Fruit fly (Drosophila melanogaster) whole organism, embryonic: ENCODE measurements around the gene Tti1.

Experiments used
- Antp ChIP-seq: fragments of 200-800 bp; sonication (Bioruptor generic); optimal IDR thresholded peaks from 3 replicates; lab custom pipeline; 2016; ENCODE audit warnings: missing biosample characterization, missing genetic modification characterization
- Bgb ChIP-seq: fragments of 200-800 bp; sonication (Bioruptor generic); IDR thresholded peaks from 2 replicates; pipeline ENCODE4 v1.3.6; 2022; ENCODE audit warnings: missing biosample characterization, missing genetic modification characterization; ENCODE audit not compliant: partially characterized antibody
- CG12219 ChIP-seq: fragments of 200-800 bp; sonication (Bioruptor generic); optimal IDR thresholded peaks from 3 replicates; lab custom pipeline; 2018; ENCODE audit warnings: missing biosample characterization, mild to moderate bottlenecking, missing genetic modification characterization
- CG15514 ChIP-seq: fragments of 200-800 bp; sonication (Bioruptor generic); optimal IDR thresholded peaks from 3 replicates; lab custom pipeline; 2017; ENCODE audit warnings: missing biosample characterization, missing genetic modification characterization, mild to moderate bottlenecking, moderate library complexity, missing genetic modification reagents
- CG17186 ChIP-seq: fragments of 200-800 bp; sonication (Bioruptor generic); optimal IDR thresholded peaks from 3 replicates; lab custom pipeline; 2017; ENCODE audit warnings: missing biosample characterization, missing genetic modification reagents, missing genetic modification characterization
- CG1832 ChIP-seq: fragments of 200-800 bp; sonication (Bioruptor generic); optimal IDR thresholded peaks from 2 replicates; lab custom pipeline; 2017; ENCODE audit warnings: missing biosample characterization, mild to moderate bottlenecking, missing genetic modification characterization, inconsistent platforms
- CG31441 ChIP-seq: fragments of 200-800 bp; sonication (Bioruptor generic); IDR thresholded peaks from 2 replicates; pipeline ENCODE4 v1.3.6; 2022; ENCODE audit warnings: missing biosample characterization, missing genetic modification characterization
- CG3163 ChIP-seq: fragments of 200-800 bp; sonication (Bioruptor generic); optimal IDR thresholded peaks from 3 replicates; lab custom pipeline; 2016; ENCODE audit warnings: missing biosample characterization, missing genetic modification characterization
- CG32532 ChIP-seq: fragments of 200-800 bp; sonication (Bioruptor generic); IDR thresholded peaks from 2 replicates; pipeline ENCODE4 v1.3.6; 2022; ENCODE audit warnings: missing biosample characterization, missing genetic modification characterization
- CG4328 ChIP-seq: fragments of 200-800 bp; sonication (Bioruptor generic); optimal IDR thresholded peaks from 3 replicates; lab custom pipeline; 2017; ENCODE audit warnings: missing biosample characterization, missing genetic modification reagents, missing genetic modification characterization
- CG4707 ChIP-seq: fragments of 200-800 bp; sonication (Bioruptor generic); optimal IDR thresholded peaks from 2 replicates; lab custom pipeline; 2018; ENCODE audit warnings: missing biosample characterization, mild to moderate bottlenecking, missing genetic modification characterization, moderate library complexity
- CG6272 ChIP-seq: fragments of 200-800 bp; sonication (Bioruptor generic); IDR thresholded peaks from 2 replicates; pipeline ENCODE4 v1.3.6; 2022; ENCODE audit warnings: missing biosample characterization, missing genetic modification characterization
- CG6683 ChIP-seq: fragments of 200-800 bp; sonication (Bioruptor generic); optimal IDR thresholded peaks from 2 replicates; lab custom pipeline; 2017; ENCODE audit warnings: missing biosample characterization, mild to moderate bottlenecking, missing genetic modification characterization, missing genetic modification reagents
- CG7372 ChIP-seq: fragments of 200-800 bp; sonication (Bioruptor generic); IDR thresholded peaks from 2 replicates; pipeline ENCODE4 v1.3.6; 2022; ENCODE audit warnings: missing biosample characterization, missing genetic modification characterization
- CG7786 ChIP-seq: fragments of 200-800 bp; sonication (Bioruptor generic); optimal IDR thresholded peaks from 2 replicates; lab custom pipeline; 2016; ENCODE audit warnings: missing biosample characterization, missing genetic modification characterization
- CG7987 ChIP-seq: fragments of 200-800 bp; sonication (Bioruptor generic); optimal IDR thresholded peaks from 2 replicates; lab custom pipeline; 2018; ENCODE audit warnings: missing biosample characterization, mild to moderate bottlenecking, missing genetic modification characterization, moderate library complexity
- CG8290 ChIP-seq, 3 experiments: fragments of 200-800 bp; sonication (Bioruptor generic); optimal IDR thresholded peaks; 2 replicates each; lab custom pipeline; 2016 to 2019; ENCODE audit warnings: missing biosample characterization in 3 of 3, missing genetic modification characterization in 3 of 3, mild to moderate bottlenecking in 2 of 3, moderate library complexity in 1 of 3
- CG8765 ChIP-seq: fragments of 200-800 bp; sonication (Bioruptor generic); IDR thresholded peaks from 2 replicates; pipeline ENCODE4 v1.3.6; 2022; ENCODE audit warnings: missing biosample characterization, missing genetic modification characterization
- CG9876 ChIP-seq: fragments of 200-800 bp; sonication (Bioruptor generic); optimal IDR thresholded peaks from 2 replicates; lab custom pipeline; 2016; ENCODE audit warnings: missing biosample characterization, missing genetic modification characterization
- Deaf1 ChIP-seq: fragments of 200-800 bp; optimal IDR thresholded peaks from 3 replicates; lab custom pipeline; 2019; ENCODE audit warnings: missing biosample characterization, mild to moderate bottlenecking, missing genetic modification characterization, moderate library complexity
- Dp ChIP-seq: fragments of 200-800 bp; sonication (Bioruptor generic); optimal IDR thresholded peaks from 2 replicates; lab custom pipeline; 2018; ENCODE audit warnings: missing biosample characterization, mild to moderate bottlenecking, missing genetic modification characterization, moderate library complexity
- ERR ChIP-seq: fragments of 200-800 bp; sonication (Bioruptor generic); optimal IDR thresholded peaks from 2 replicates; lab custom pipeline; 2016; ENCODE audit warnings: missing biosample characterization, missing genetic modification characterization
- Fer2 ChIP-seq: fragments of 200-800 bp; sonication (Bioruptor generic); optimal IDR thresholded peaks from 2 replicates; lab custom pipeline; 2018; ENCODE audit warnings: missing biosample characterization, mild to moderate bottlenecking, missing genetic modification characterization, moderate library complexity
- Fer3 ChIP-seq: fragments of 200-800 bp; sonication (Bioruptor generic); optimal IDR thresholded peaks from 2 replicates; lab custom pipeline; 2018; ENCODE audit warnings: missing biosample characterization, mild to moderate bottlenecking, missing genetic modification characterization, moderate library complexity
- H15 ChIP-seq: fragments of 200-800 bp; sonication (Bioruptor generic); IDR thresholded peaks from 3 replicates; pipeline ENCODE4 v1.3.6; 2022; ENCODE audit warnings: missing biosample characterization, missing genetic modification characterization
- MESR4 ChIP-seq: fragments of 200-800 bp; sonication (Bioruptor generic); optimal IDR thresholded peaks from 2 replicates; lab custom pipeline; 2018; ENCODE audit warnings: missing biosample characterization, mild to moderate bottlenecking, missing genetic modification characterization, moderate library complexity
- NC2β ChIP-seq: fragments of 200-800 bp; sonication (Bioruptor generic); optimal IDR thresholded peaks from 2 replicates; lab custom pipeline; 2016; ENCODE audit warnings: missing biosample characterization, missing genetic modification characterization
- NFAT ChIP-seq: fragments of 200-800 bp; sonication (Bioruptor generic); IDR thresholded peaks from 2 replicates; pipeline ENCODE4 v1.3.6; 2022; ENCODE audit warnings: missing biosample characterization, missing genetic modification characterization
- Nf-YA ChIP-seq: fragments of 200-800 bp; sonication (Bioruptor generic); IDR thresholded peaks from 2 replicates; pipeline ENCODE4 v1.3.6; 2022; ENCODE audit warnings: missing biosample characterization, missing genetic modification characterization
- Sox102F ChIP-seq: fragments of 200-800 bp; sonication (Bioruptor generic); optimal IDR thresholded peaks from 2 replicates; lab custom pipeline; 2018; ENCODE audit warnings: missing biosample characterization, mild to moderate bottlenecking, missing genetic modification characterization, moderate library complexity
- Tbp ChIP-seq: fragments of >200 bp; optimal IDR thresholded peaks from 2 replicates; lab custom pipeline; 2018; ENCODE audit warnings: missing biosample characterization, missing genetic modification characterization
- Xbp1 ChIP-seq: fragments of 200-800 bp; sonication (Bioruptor generic); optimal IDR thresholded peaks from 3 replicates; lab custom pipeline; 2016; ENCODE audit warnings: missing biosample characterization, mild to moderate bottlenecking, missing genetic modification characterization
- ara ChIP-seq: fragments of 200-800 bp; sonication (Bioruptor generic); IDR thresholded peaks from 2 replicates; pipeline ENCODE4 v1.3.6; 2022; ENCODE audit warnings: missing biosample characterization, missing genetic modification characterization
- ash1 ChIP-seq: fragments of 200-800 bp; sonication (Bioruptor generic); optimal IDR thresholded peaks from 2 replicates; lab custom pipeline; 2018; ENCODE audit warnings: missing biosample characterization, mild to moderate bottlenecking, missing genetic modification characterization
- bowl ChIP-seq: fragments of 200-800 bp; sonication (Bioruptor generic); IDR thresholded peaks from 2 replicates; pipeline ENCODE4 v1.3.6; 2022; ENCODE audit warnings: missing biosample characterization, missing genetic modification characterization
- br ChIP-seq: fragments of >200 bp; optimal IDR thresholded peaks from 2 replicates; lab custom pipeline; 2017
- crol ChIP-seq: fragments of 200-800 bp; sonication (Bioruptor generic); IDR thresholded peaks from 2 replicates; pipeline ENCODE4 v1.3.6; 2022; ENCODE audit warnings: missing biosample characterization, missing genetic modification characterization
- cwo ChIP-seq: fragments of 200-800 bp; sonication (Bioruptor generic); optimal IDR thresholded peaks from 3 replicates; lab custom pipeline; 2017; ENCODE audit warnings: missing biosample characterization, missing genetic modification characterization, mild to moderate bottlenecking, moderate library complexity, missing genetic modification reagents
- ewg ChIP-seq: fragments of 200-800 bp; sonication (Bioruptor generic); optimal IDR thresholded peaks from 3 replicates; lab custom pipeline; 2017; ENCODE audit warnings: mild to moderate bottlenecking, missing biosample characterization, missing genetic modification reagents, missing genetic modification characterization
- gfzf ChIP-seq: fragments of 200-800 bp; sonication (Bioruptor generic); optimal IDR thresholded peaks from 2 replicates; lab custom pipeline; 2016; ENCODE audit warnings: missing biosample characterization, mild to moderate bottlenecking, missing genetic modification characterization, moderate library complexity
- jing ChIP-seq: fragments of 200-800 bp; sonication (Bioruptor generic); optimal IDR thresholded peaks from 2 replicates; lab custom pipeline; 2018; ENCODE audit warnings: missing biosample characterization, mild to moderate bottlenecking, missing genetic modification characterization
- lola ChIP-seq, 3 experiments: fragments of >200 bp in 2 of 3; fragments of 200-800 bp in 1 of 3; sonication (Bioruptor generic) in 1 of 3; optimal IDR thresholded peaks; 2 replicates each; lab custom pipeline; 2017 to 2019; ENCODE audit warnings: missing biosample characterization in 3 of 3, missing genetic modification characterization in 3 of 3, mild to moderate bottlenecking in 1 of 3, moderate library complexity in 1 of 3
- odd ChIP-seq: fragments of 200-800 bp; sonication (Bioruptor generic); optimal IDR thresholded peaks from 2 replicates; lab custom pipeline; 2017; ENCODE audit warnings: missing biosample characterization, mild to moderate bottlenecking, missing genetic modification characterization
- otp ChIP-seq: fragments of 200-800 bp; sonication (Bioruptor generic); IDR thresholded peaks from 3 replicates; pipeline ENCODE4, ENCODE4 v1.3.6; 2022; ENCODE audit warnings: missing biosample characterization, missing genetic modification characterization
- phol ChIP-seq: fragments of 200-800 bp; sonication (Bioruptor generic); optimal IDR thresholded peaks from 3 replicates; lab custom pipeline; 2018; ENCODE audit warnings: missing biosample characterization, mild to moderate bottlenecking, missing genetic modification characterization, moderate library complexity
- pzg ChIP-seq: fragments of 200-800 bp; sonication (Bioruptor generic); optimal IDR thresholded peaks from 3 replicates; lab custom pipeline; 2018; ENCODE audit warnings: missing biosample characterization, mild to moderate bottlenecking, missing genetic modification characterization, moderate library complexity
- row ChIP-seq: fragments of 200-800 bp; sonication (Bioruptor generic); IDR thresholded peaks from 3 replicates; pipeline ENCODE4 v1.3.6; 2022; ENCODE audit warnings: missing biosample characterization, missing genetic modification characterization
- sqz ChIP-seq: fragments of 200-800 bp; sonication (Bioruptor generic); optimal IDR thresholded peaks from 3 replicates; lab custom pipeline; 2018; ENCODE audit warnings: missing biosample characterization, mild to moderate bottlenecking, missing genetic modification characterization
- trem ChIP-seq: fragments of 200-800 bp; optimal IDR thresholded peaks from 3 replicates; lab custom pipeline; 2019; ENCODE audit warnings: missing biosample characterization, mild to moderate bottlenecking, missing genetic modification characterization, moderate library complexity
- vvl ChIP-seq: fragments of 200-800 bp; sonication (Bioruptor generic); IDR thresholded peaks from 2 replicates; pipeline ENCODE4 v1.3.6; 2022; ENCODE audit warnings: missing biosample characterization, missing genetic modification characterization
- yki ChIP-seq: fragments of >200 bp; optimal IDR thresholded peaks from 3 replicates; lab custom pipeline; 2018
- zf30C ChIP-seq: fragments of 200-800 bp; sonication (Bioruptor generic); optimal IDR thresholded peaks from 3 replicates; lab custom pipeline; 2018; ENCODE audit warnings: missing biosample characterization, mild to moderate bottlenecking, missing genetic modification characterization

The Tti1 gene

dm6 chr3R:9710886-9711285 lies 43.6 kb downstream of the Tti1 start, which contains the start of the genes trbd and dmt (continued):
- TF ChIP-seq NFAT (GFP tag; lab: Robert Waterston, UW) (no peak), pzg (GFP tag; lab: Kevin White, UChicago) (peak; percentile 100), CG3163 (GFP tag; lab: Kevin White, UChicago) (peak; percentile 62), CG8765 (GFP tag; lab: Robert Waterston, UW) (no peak), Deaf1 (tag; lab: Kevin White, UChicago) (no peak), phol (peak; percentile 99), ewg (GFP tag; lab: Kevin White, UChicago) (no peak), sqz (GFP tag; lab: Kevin White, UChicago) (no peak), row (GFP tag; lab: Robert Waterston, UW) (no peak), CG7786 (GFP tag; lab: Kevin White, UChicago) (peak; percentile 62), Fer2 (no peak), Tbp (GFP tag; lab: Kevin White, UChicago) (no peak), CG15514 (GFP tag; lab: Kevin White, UChicago) (peak; percentile 92), jing (GFP tag; lab: Kevin White, UChicago) (no peak), Dp (GFP tag; lab: Kevin White, UChicago) (peak; percentile 84), Sox102F (no peak), crol (no peak), Antp (GFP tag; lab: Kevin White, UChicago) (peak; percentile 68), Xbp1 (GFP tag; lab: Kevin White, UChicago) (peak; percentile 77), CG6272 (GFP tag; lab: Robert Waterston, UW) (0 out of 2 replicates have a peak, but pooled peaks have one; percentile 38), CG4707 (GFP tag; lab: Kevin White, UChicago) (no peak), CG8290 (GFP tag; optimal IDR thresholded peaks at IDR 0.05; lab: Kevin White, UChicago) (peak; percentile 67), CG8290 (tag; optimal IDR thresholded peaks at IDR 0.05; lab: Kevin White, UChicago) (no peak), zf30C (GFP tag; lab: Kevin White, UChicago) (no peak), CG7987 (GFP tag; lab: Kevin White, UChicago) (peak; percentile 79), CG6683 (GFP tag; lab: Kevin White, UChicago) (no peak), CG12219 (GFP tag; lab: Kevin White, UChicago) (no peak), CG17186 (GFP tag; lab: Kevin White, UChicago) (peak; percentile 59), CG32532 (GFP tag; lab: Robert Waterston, UW) (no peak), CG4328 (GFP tag; lab: Kevin White, UChicago) (no peak), CG7372 (GFP tag; lab: Robert Waterston, UW) (no peak), lola (GFP tag; optimal IDR thresholded peaks at IDR 0.05; lab: Kevin White, UChicago) (no peak), Fer3 (tag; lab: Kevin White, UChicago) (no peak), CG1832 (GFP tag; lab: Kevin White, UChicago) (no peak), cwo (GFP tag; lab: Kevin White, UChicago) (no peak), CG9876 (GFP tag; lab: Kevin White, UChicago) (peak; percentile 76), odd (GFP tag; lab: Kevin White, UChicago) (no peak), yki (lab: Kevin White, UChicago) (no peak), vvl (GFP tag; lab: Robert Waterston, UW) (no peak), trem (peak; percentile 78), Bgb (GFP tag; lab: Robert Waterston, UW) (no peak), ash1 (no peak), br (no peak), ara (GFP tag; lab: Robert Waterston, UW) (no peak), otp (GFP tag; lab: Robert Waterston, UW) (no peak), MESR4 (peak; percentile 94), ERR (peak; percentile 55), gfzf (peak; percentile 99), bowl (no peak), H15 (no peak), CG31441 (GFP tag; lab: Robert Waterston, UW) (no peak), Nf-YA (GFP tag; lab: Robert Waterston, UW) (no peak), NC2β (peak; percentile 79)
